Worm (Caenorhabditis elegans) whole organism, L2 larva: ENCODE measurements around the gene npr-10.

Experiments used
- ZK546.5 ChIP-seq: sonication (generic microtip); optimal IDR thresholded peaks from 2 replicates; lab custom pipeline; 2017; ENCODE audit warnings: missing biosample characterization, missing genetic modification characterization
- ceh-82 ChIP-seq: fragments of 150-350 bp; optimal IDR thresholded peaks from 2 replicates; lab custom pipeline; 2014; ENCODE audit warnings: missing biosample characterization, missing genetic modification characterization
- lin-11 ChIP-seq: fragments of 150-350 bp; sonication (generic microtip); optimal IDR thresholded peaks from 2 replicates; lab custom pipeline; 2014; ENCODE audit warnings: missing biosample characterization, missing genetic modification characterization, inconsistent platforms, mixed read lengths
- nhr-6 ChIP-seq: fragments of 150-350 bp; optimal IDR thresholded peaks from 2 replicates; lab custom pipeline; 2014; ENCODE audit warnings: missing biosample characterization, missing genetic modification characterization
- ztf-4 ChIP-seq: fragments of 150-350 bp; optimal IDR thresholded peaks from 2 replicates; lab custom pipeline; 2014; ENCODE audit warnings: missing biosample characterization, missing genetic modification characterization

ce11 chrX:13077872-13078271 lies 45.4 kb upstream of the npr-10 start, which contains the start of gene K03A11.4:
- TF ChIP-seq nhr-6 (tag; lab: Kevin White, UChicago) (no peak), ztf-4 (no peak), lin-11 (tag; lab: Kevin White, UChicago) (no peak), ceh-82 (tag; lab: Kevin White, UChicago) (no peak), ZK546.5 (tag; lab: Kevin White, UChicago) (no peak)
